Fruit fly (Drosophila melanogaster) whole organism, embryonic: Measurements from ENCODE around the gene ppk7.

ENCODE experiments used
- CG11085 ChIP-seq: fragments of 200-800 bp; sonication (Bioruptor generic); IDR thresholded peaks from 2 replicates; pipeline ENCODE4 v1.3.6; 2022; ENCODE audit warnings: missing biosample characterization, missing genetic modification characterization
- her ChIP-seq: fragments of 200-800 bp; sonication (Bioruptor generic); optimal IDR thresholded peaks from 2 replicates; lab custom pipeline; 2016; ENCODE audit warnings: missing biosample characterization, missing genetic modification characterization
- tgo ChIP-seq: fragments of 200-800 bp; sonication (Bioruptor generic); IDR thresholded peaks from 3 replicates; pipeline ENCODE4 v1.3.6; 2022; ENCODE audit warnings: missing biosample characterization, missing genetic modification characterization

dm6 chr2L:6341246-6341645, 12.9 kb downstream of the ppk7 start:
- TF ChIP-seq tgo (GFP tag; lab: Robert Waterston, UW) (no peak), CG11085 (GFP tag; lab: Robert Waterston, UW) (no peak), her (GFP tag; lab: Kevin White, UChicago) (no peak)
